Comparison of ENCODE assay signal across 4 fruit fly cellular contexts in the genomic region with DNA sequence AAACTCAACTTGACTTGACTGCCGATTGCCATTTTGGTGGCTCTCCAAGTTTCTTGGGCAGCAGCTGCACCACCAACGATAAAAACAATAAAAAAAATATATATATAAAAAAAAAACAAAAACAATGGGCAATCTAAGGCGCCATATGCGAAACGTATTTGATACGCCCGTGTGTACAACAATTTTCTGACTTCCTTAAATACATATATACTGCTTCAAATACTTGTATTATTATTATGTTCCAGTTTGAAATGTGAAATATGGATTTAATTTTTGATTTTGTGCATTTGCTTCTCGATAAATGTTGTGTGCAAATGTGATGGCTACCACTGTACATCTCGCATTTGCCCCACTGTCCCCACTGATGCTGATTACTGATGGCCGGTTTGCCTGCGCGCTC.
TF ChIP-seq lines count a peak whose summit lies in the region.

No protein-coding gene starts in this region.

- TF ChIP-seq CTCF in whole organism, embryonic (GFP tag; optimal IDR thresholded peaks at IDR 0.05; lab: Kevin White, UChicago) = no peak

TF ChIP-seq in whole organism, embryonic, 481 proteins besides CTCF, POLR2A, EP300 and RAD21:
- no peak for TF ChIP-seq Eip74EF (GFP tag; optimal IDR thresholded peaks at IDR 0.05; lab: Kevin White, UChicago)
- TF ChIP-seq sug (tag; optimal IDR thresholded peaks at IDR 0.05; lab: Kevin White, UChicago) = no peak
- TF ChIP-seq CG18262 (tag; optimal IDR thresholded peaks at IDR 0.05; lab: Kevin White, UChicago) = no peak
- TF ChIP-seq disco-r (GFP tag; optimal IDR thresholded peaks at IDR 0.05; lab: Kevin White, UChicago) = no peak
- peak; percentile 24; the same call in 1 of the 3 replicates for TF ChIP-seq row (GFP tag; IDR thresholded peaks at IDR 0.05; lab: Robert Waterston, UW)
- no peak for TF ChIP-seq Optix (GFP tag; IDR thresholded peaks at IDR 0.05; lab: Robert Waterston, UW)
- no peak for TF ChIP-seq Ets97D (GFP tag; optimal IDR thresholded peaks at IDR 0.05; lab: Kevin White, UChicago)
- no peak for TF ChIP-seq fd102C (GFP tag; optimal IDR thresholded peaks at IDR 0.05; lab: Kevin White, UChicago)
- no peak for TF ChIP-seq Doc2 (GFP tag; IDR thresholded peaks at IDR 0.05; lab: Robert Waterston, UW)
- no peak for TF ChIP-seq CG34224 (GFP tag; IDR thresholded peaks at IDR 0.05; lab: Robert Waterston, UW; ENCODE audit: partially characterized antibody)
- TF ChIP-seq Ptx1 (GFP tag; IDR thresholded peaks at IDR 0.05; lab: Robert Waterston, UW) = 0 out of 2 replicates have a peak, but pooled peaks have one; percentile 25
- no peak for TF ChIP-seq CG16779 (GFP tag; IDR thresholded peaks at IDR 0.05; lab: Robert Waterston, UW)
- TF ChIP-seq CG2712 (tag; optimal IDR thresholded peaks at IDR 0.05; lab: Kevin White, UChicago) = no peak
- no peak for TF ChIP-seq Dip3 (GFP tag; optimal IDR thresholded peaks at IDR 0.05; lab: Kevin White, UChicago)

TF ChIP-seq in whole organism, prepupa, 60 proteins besides CTCF, POLR2A, EP300 and RAD21:
- TF ChIP-seq CG4318 (GFP tag; optimal IDR thresholded peaks at IDR 0.05; lab: Kevin White, UChicago) (no peak), Eip78C (GFP tag; lab: Kevin White, UChicago) (peak; percentile 52), Met (GFP tag; optimal IDR thresholded peaks at IDR 0.05; lab: Kevin White, UChicago) (peak; percentile 5), svp (GFP tag; lab: Kevin White, UChicago) (peak; percentile 65), topi (GFP tag; optimal IDR thresholded peaks at IDR 0.05; lab: Kevin White, UChicago) (no peak), Ets21C (GFP tag; optimal IDR thresholded peaks at IDR 0.05; lab: Kevin White, UChicago) (no peak), cyc (GFP tag; optimal IDR thresholded peaks at IDR 0.05; lab: Kevin White, UChicago) (no peak), Hr4 (GFP tag; optimal IDR thresholded peaks at IDR 0.05; lab: Kevin White, UChicago) (peak; percentile 28), CG10631 (GFP tag; optimal IDR thresholded peaks at IDR 0.05; lab: Kevin White, UChicago) (no peak), CG8319 (GFP tag; optimal IDR thresholded peaks at IDR 0.05; lab: Kevin White, UChicago) (no peak), CG11902 (GFP tag; optimal IDR thresholded peaks at IDR 0.05; lab: Kevin White, UChicago) (no peak), OdsH (GFP tag; optimal IDR thresholded peaks at IDR 0.05; lab: Kevin White, UChicago) (peak; percentile 9), esn (GFP tag; optimal IDR thresholded peaks at IDR 0.05; lab: Kevin White, UChicago) (peak; percentile 11), CG32006 (GFP tag; optimal IDR thresholded peaks at IDR 0.05; lab: Kevin White, UChicago) (peak; percentile 49), lz (GFP tag; optimal IDR thresholded peaks at IDR 0.05; lab: Kevin White, UChicago) (no peak), net (GFP tag; optimal IDR thresholded peaks at IDR 0.05; lab: Kevin White, UChicago) (no peak), CG8119 (GFP tag; IDR thresholded peaks at IDR 0.05; lab: Robert Waterston, UW) (peak; percentile 49; the same call in 2 of the 3 replicates), CG6163 (GFP tag; IDR thresholded peaks at IDR 0.05; lab: Robert Waterston, UW) (peak; percentile 24; the same call in 1 of the 3 replicates), Sox14 (GFP tag; optimal IDR thresholded peaks at IDR 0.05; lab: Kevin White, UChicago) (peak; percentile 5), achi (GFP tag; optimal IDR thresholded peaks at IDR 0.05; lab: Kevin White, UChicago) (peak; percentile 16)

TF ChIP-seq in whole organism, pupa, 21 proteins besides CTCF, POLR2A, EP300 and RAD21:
- TF ChIP-seq D1 (tag; optimal IDR thresholded peaks at IDR 0.05; lab: Kevin White, UChicago) = no peak
- no peak for TF ChIP-seq Pif1B (GFP tag; optimal IDR thresholded peaks at IDR 0.05; lab: Kevin White, UChicago)
- peak; percentile 53 for TF ChIP-seq CG14655 (GFP tag; optimal IDR thresholded peaks at IDR 0.05; lab: Kevin White, UChicago)
- TF ChIP-seq CG15710 (tag; optimal IDR thresholded peaks at IDR 0.05; lab: Kevin White, UChicago) = no peak
- no peak for TF ChIP-seq CG17806 (tag; optimal IDR thresholded peaks at IDR 0.05; lab: Kevin White, UChicago)
- TF ChIP-seq CG4496 (GFP tag; IDR thresholded peaks at IDR 0.05; lab: Robert Waterston, UW) = peak; percentile 36; the same call in 1 of the 3 replicates
- no peak for TF ChIP-seq CG9948 (tag; optimal IDR thresholded peaks at IDR 0.05; lab: Kevin White, UChicago)
- no peak for TF ChIP-seq EcR (GFP tag; optimal IDR thresholded peaks at IDR 0.05; lab: Kevin White, UChicago)
- TF ChIP-seq gl (tag; optimal IDR thresholded peaks at IDR 0.05; lab: Kevin White, UChicago) = no peak
- peak; percentile 19 for TF ChIP-seq CG8301 (tag; optimal IDR thresholded peaks at IDR 0.05; lab: Kevin White, UChicago)
- no peak for TF ChIP-seq Pif1A (GFP tag; optimal IDR thresholded peaks at IDR 0.05; lab: Kevin White, UChicago)

TF ChIP-seq in whole organism, wandering third instar larva, 38 proteins besides CTCF, POLR2A, EP300 and RAD21:
- peak; percentile 10 for TF ChIP-seq h (GFP tag; optimal IDR thresholded peaks at IDR 0.05; lab: Kevin White, UChicago)
- no peak for TF ChIP-seq Hr83 (GFP tag; optimal IDR thresholded peaks at IDR 0.05; lab: Kevin White, UChicago; ENCODE audit: poor library complexity, severe bottlenecking)
- TF ChIP-seq rgr (GFP tag; optimal IDR thresholded peaks at IDR 0.05; lab: Kevin White, UChicago) = peak; percentile 5
- no peak for TF ChIP-seq jim (GFP tag; optimal IDR thresholded peaks at IDR 0.05; lab: Kevin White, UChicago)
